Worm (Caenorhabditis elegans) whole organism, late embryonic: ENCODE data around the gene nspe-8.

Experiments
- C08G9.2 ChIP-seq: sonication (generic microtip); optimal IDR thresholded peaks from 2 replicates; lab custom pipeline; 2016; ENCODE audit warnings: mild to moderate bottlenecking, missing genetic modification characterization, moderate library complexity, missing compliant biosample characterization
- ama-1 ChIP-seq: fragments of 150-350 bp; optimal IDR thresholded peaks from 2 replicates; lab custom pipeline; 2014
- ceh-31 ChIP-seq: sonication (generic microtip); optimal IDR thresholded peaks from 2 replicates; lab custom pipeline; 2016; ENCODE audit warnings: missing genetic modification characterization, missing compliant biosample characterization
- dve-1 ChIP-seq: sonication (generic microtip); optimal IDR thresholded peaks from 2 replicates; lab custom pipeline; 2017; ENCODE audit warnings: antibody characterized with exemption, mild to moderate bottlenecking, missing genetic modification characterization, missing compliant biosample characterization
- ets-4 ChIP-seq: sonication (generic microtip); optimal IDR thresholded peaks from 2 replicates; lab custom pipeline; 2016; ENCODE audit warnings: missing genetic modification characterization, missing compliant biosample characterization
- pag-3 ChIP-seq: sonication (generic microtip); optimal IDR thresholded peaks from 2 replicates; lab custom pipeline; 2016; ENCODE audit warnings: missing compliant biosample characterization, missing genetic modification characterization, borderline replicate concordance
- pat-9 ChIP-seq: fragments of 200-800 bp; sonication (Bioruptor generic); optimal IDR thresholded peaks from 2 replicates; lab custom pipeline; 2018; ENCODE audit warnings: mild to moderate bottlenecking, missing genetic modification characterization, moderate library complexity, missing compliant biosample characterization
- pha-2 ChIP-seq: sonication (generic microtip); optimal IDR thresholded peaks from 2 replicates; lab custom pipeline; 2017; ENCODE audit warnings: mild to moderate bottlenecking, missing genetic modification characterization, missing compliant biosample characterization

DNA sequence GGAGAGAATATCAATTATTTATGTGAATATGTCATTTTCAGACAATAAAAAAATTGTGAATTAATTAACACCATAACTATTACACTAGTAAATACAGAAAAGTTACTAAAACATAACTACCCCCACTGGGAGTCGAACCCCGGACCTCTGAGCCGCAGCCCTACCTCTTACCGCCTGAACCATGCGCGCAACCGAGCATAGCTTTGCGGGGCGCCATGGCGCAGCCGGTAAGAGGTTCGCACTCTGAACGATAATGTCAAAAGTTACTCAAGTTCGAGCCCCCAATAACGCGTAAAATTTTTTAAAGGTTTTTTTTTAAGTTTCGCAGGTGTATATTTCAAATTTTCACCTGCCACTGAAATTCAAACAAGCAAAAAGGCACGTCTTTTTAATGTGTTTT is 44.3 kb upstream of the nspe-8 start:
- TF ChIP-seq ets-4 (tag; lab: Kevin White, UChicago): no peak
- no peak for TF ChIP-seq dve-1
- no peak for TF ChIP-seq C08G9.2
- TF ChIP-seq pag-3 (tag; lab: Kevin White, UChicago): no peak
- no peak for TF ChIP-seq pha-2
- no peak for TF ChIP-seq ama-1 (lab: Kevin White, UChicago)
- TF ChIP-seq pat-9: no peak
- TF ChIP-seq ceh-31 (tag; lab: Kevin White, UChicago): no peak
